Worm (Caenorhabditis elegans) whole organism, L2 larva: ENCODE measurements around the gene srx-26.

Source experiments
- F13H6.1 ChIP-seq: sonication (generic microtip); optimal IDR thresholded peaks from 2 replicates; lab custom pipeline; 2016; ENCODE audit warnings: missing genetic modification characterization, missing compliant biosample characterization
- alr-1 ChIP-seq: fragments of 150-350 bp; optimal IDR thresholded peaks from 2 replicates; lab custom pipeline; 2014; ENCODE audit warnings: missing biosample characterization, missing genetic modification characterization
- aly-2 ChIP-seq: fragments of 150-350 bp; optimal IDR thresholded peaks from 2 replicates; lab custom pipeline; 2014; ENCODE audit warnings: missing biosample characterization, missing genetic modification characterization
- blmp-1 ChIP-seq: sonication (generic microtip); optimal IDR thresholded peaks from 2 replicates; lab custom pipeline; 2017; ENCODE audit warnings: missing genetic modification characterization, mild to moderate bottlenecking, missing compliant biosample characterization, antibody characterized with exemption, moderate library complexity; ENCODE audit not compliant: insufficient read depth
- crh-2 ChIP-seq: sonication (generic microtip); optimal IDR thresholded peaks from 2 replicates; lab custom pipeline; 2017; ENCODE audit warnings: missing biosample characterization, missing genetic modification characterization
- dmd-4 ChIP-seq: sonication (generic microtip); optimal IDR thresholded peaks from 2 replicates; lab custom pipeline; 2017; ENCODE audit warnings: missing biosample characterization, missing genetic modification characterization
- egl-27 ChIP-seq: sonication (generic microtip); optimal IDR thresholded peaks from 3 replicates; lab custom pipeline; 2017; ENCODE audit warnings: missing biosample characterization, missing genetic modification reagents, missing genetic modification characterization
- elt-1 ChIP-seq: fragments of 150-350 bp; optimal IDR thresholded peaks from 2 replicates; lab custom pipeline; 2014; ENCODE audit warnings: missing biosample characterization, missing genetic modification characterization
- lin-11 ChIP-seq: fragments of 150-350 bp; sonication (generic microtip); optimal IDR thresholded peaks from 2 replicates; lab custom pipeline; 2014; ENCODE audit warnings: missing biosample characterization, missing genetic modification characterization, inconsistent platforms, mixed read lengths
- lsy-2 ChIP-seq, 2 experiments: fragments of 150-350 bp in 1 of 2; sonication (generic microtip) in 1 of 2; optimal IDR thresholded peaks; 2 replicates each; lab custom pipeline; 2014 to 2017; ENCODE audit warnings: missing biosample characterization in 2 of 2, missing genetic modification characterization in 2 of 2
- mbf-1 ChIP-seq: sonication (generic microtip); optimal IDR thresholded peaks from 2 replicates; lab custom pipeline; 2017; ENCODE audit warnings: missing biosample characterization, missing genetic modification characterization
- nhr-21 ChIP-seq: fragments of 150-350 bp; optimal IDR thresholded peaks from 2 replicates; lab custom pipeline; 2014; ENCODE audit warnings: missing biosample characterization, missing genetic modification characterization
- nhr-23 ChIP-seq: fragments of 150-350 bp; optimal IDR thresholded peaks from 2 replicates; lab custom pipeline; 2014; ENCODE audit warnings: missing biosample characterization, missing genetic modification reagents, missing genetic modification characterization
- nhr-237 ChIP-seq: fragments of 150-350 bp; optimal IDR thresholded peaks from 2 replicates; lab custom pipeline; 2014; ENCODE audit warnings: missing biosample characterization, missing genetic modification characterization
- nhr-6 ChIP-seq: fragments of 150-350 bp; optimal IDR thresholded peaks from 2 replicates; lab custom pipeline; 2014; ENCODE audit warnings: missing biosample characterization, missing genetic modification characterization
- peb-1 ChIP-seq: fragments of 150-350 bp; optimal IDR thresholded peaks from 2 replicates; lab custom pipeline; 2014; ENCODE audit warnings: missing biosample characterization, missing genetic modification characterization
- skn-1 ChIP-seq: sonication (generic microtip); optimal IDR thresholded peaks from 2 replicates; lab custom pipeline; 2017; ENCODE audit warnings: missing biosample characterization, missing genetic modification characterization
- unc-39 ChIP-seq: fragments of 150-350 bp; optimal IDR thresholded peaks from 2 replicates; lab custom pipeline; 2014; ENCODE audit warnings: missing biosample characterization, missing genetic modification characterization
- unc-55 ChIP-seq: fragments of 150-350 bp; sonication (generic microtip); optimal IDR thresholded peaks from 3 replicates; lab custom pipeline; 2014; ENCODE audit warnings: missing biosample characterization, missing genetic modification reagents, missing genetic modification characterization
- zag-1 ChIP-seq: fragments of 150-350 bp; optimal IDR thresholded peaks from 2 replicates; lab custom pipeline; 2014; ENCODE audit warnings: missing biosample characterization, missing genetic modification characterization
- ztf-11 ChIP-seq: sonication (generic microtip); optimal IDR thresholded peaks from 2 replicates; lab custom pipeline; 2017; ENCODE audit warnings: missing biosample characterization, missing genetic modification characterization
- ztf-4 ChIP-seq: fragments of 150-350 bp; optimal IDR thresholded peaks from 2 replicates; lab custom pipeline; 2014; ENCODE audit warnings: missing biosample characterization, missing genetic modification characterization

srx-26 gene

ce11 chrV:2703299-2703698 is 49.6 kb downstream of the srx-26 start:
- TF ChIP-seq dmd-4 (tag; lab: Kevin White, UChicago): no peak
- TF ChIP-seq unc-39 (tag; lab: Kevin White, UChicago): no peak
- no peak for TF ChIP-seq F13H6.1 (tag; lab: Kevin White, UChicago)
- TF ChIP-seq lin-11: no peak
- TF ChIP-seq nhr-23 (tag; lab: Kevin White, UChicago): no peak
- no peak for TF ChIP-seq peb-1 (tag; lab: Kevin White, UChicago)
- no peak for TF ChIP-seq aly-2 (tag; lab: Kevin White, UChicago)
- no peak for TF ChIP-seq egl-27 (tag; lab: Kevin White, UChicago)
- no peak for TF ChIP-seq nhr-21 (tag; lab: Kevin White, UChicago)
- no peak for TF ChIP-seq lsy-2 (tag; optimal IDR thresholded peaks at IDR 0.05; lab: Kevin White, UChicago)
- TF ChIP-seq mbf-1 (tag; lab: Kevin White, UChicago): no peak
- TF ChIP-seq blmp-1 (tag; lab: Kevin White, UChicago): no peak
- no peak for TF ChIP-seq zag-1 (tag; lab: Kevin White, UChicago)
- TF ChIP-seq nhr-6 (tag; lab: Kevin White, UChicago): no peak
- TF ChIP-seq ztf-4 (tag; lab: Kevin White, UChicago): no peak
- TF ChIP-seq unc-55: no peak

ce11 chrV:2702883-2703282 is 50.0 kb downstream of the srx-26 start:
- no peak for TF ChIP-seq ztf-11 (tag; lab: Kevin White, UChicago)
- no peak for TF ChIP-seq skn-1 (tag; lab: Kevin White, UChicago)
- TF ChIP-seq alr-1 (tag; lab: Kevin White, UChicago): no peak
- no peak for TF ChIP-seq crh-2 (tag; lab: Kevin White, UChicago)
- TF ChIP-seq elt-1 (tag; lab: Kevin White, UChicago): no peak
- TF ChIP-seq nhr-237 (tag; lab: Kevin White, UChicago): no peak
